Worm (Caenorhabditis elegans): ENCODE measurements around the gene T22B2.3.

The T22B2.3 gene

ce11 chrX:3920747-3921146 lies 3.6 kb downstream of the T22B2.3 start:
- TF ChIP-seq nfya-1 (tag; optimal IDR thresholded peaks at IDR 0.05; ENCODE audit: borderline replicate concordance, insufficient read depth) (no peak), dpff-1 (tag; optimal IDR thresholded peaks at IDR 0.05) (no peak), nhr-179 (tag; optimal IDR thresholded peaks at IDR 0.05) (no peak), ztf-25 (GFP tag; IDR thresholded peaks at IDR 0.05) (no peak), lag-1 (GFP tag; IDR thresholded peaks at IDR 0.05) (no peak), mes-4 (tag; optimal IDR thresholded peaks at IDR 0.05) (no peak), K11D2.4 (GFP tag; IDR thresholded peaks at IDR 0.05) (no peak)

ce11 chrX:3925776-3926175 lies 8.7 kb downstream of the T22B2.3 start, which contains the start of gene T22B2.1:
TSS of gene T22B2.1 (plus strand) at chrX:3926076.
- TF ChIP-seq ceh-58 (GFP tag; IDR thresholded peaks at IDR 0.05) (no peak), F57C9.4 (tag; optimal IDR thresholded peaks at IDR 0.05) (no peak), nhr-179 (tag; optimal IDR thresholded peaks at IDR 0.05) (no peak), Y79H2A.3 (GFP tag; conservative IDR thresholded peaks at IDR 0.05) (no peak), F55B11.4 (tag; optimal IDR thresholded peaks at IDR 0.05; ENCODE audit: borderline replicate concordance, insufficient read depth) (no peak), sea-2 (GFP tag; IDR thresholded peaks at IDR 0.05) (no peak), aptf-3 (GFP tag; IDR thresholded peaks at IDR 0.05) (no peak), mxl-1 (tag; optimal IDR thresholded peaks at IDR 0.05) (no peak), ztf-3 (GFP tag; optimal IDR thresholded peaks at IDR 0.05) (no peak), hmg-20 (GFP tag; IDR thresholded peaks at IDR 0.05) (no peak), pbrm-1 (GFP tag; IDR thresholded peaks at IDR 0.05) (no peak), egl-44 (GFP tag; IDR thresholded peaks at IDR 0.05) (no peak), cebp-2 (GFP tag; IDR thresholded peaks at IDR 0.05) (no peak), ztf-25 (GFP tag; IDR thresholded peaks at IDR 0.05) (no peak), snpc-1.1 (tag; optimal IDR thresholded peaks at IDR 0.05; ENCODE audit: insufficient read depth) (no peak), snpc-3.4 (tag; optimal IDR thresholded peaks at IDR 0.05) (no peak), zim-3 (tag; optimal IDR thresholded peaks at IDR 0.05) (no peak)

DNA sequence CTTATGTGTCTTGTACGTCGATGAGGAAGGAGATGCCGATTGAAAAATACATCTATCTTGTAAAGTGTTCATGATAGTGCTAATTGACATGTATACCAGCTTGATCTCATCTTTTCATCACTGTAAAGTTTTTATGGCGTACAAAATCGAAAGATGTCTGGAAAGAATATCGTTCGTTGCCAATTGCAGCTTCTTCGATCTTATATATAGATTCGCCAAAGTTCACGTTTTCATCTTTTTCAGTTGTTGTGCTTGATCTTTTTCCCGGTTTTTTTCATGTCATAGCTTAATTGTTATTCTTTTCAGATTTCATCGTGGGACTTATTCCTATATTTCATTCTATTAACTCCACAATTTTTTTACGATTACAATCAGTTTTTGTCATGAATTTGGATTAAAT lies 14.2 kb downstream of the T22B2.3 start, which contains the start of gene adt-3:
TSS of gene adt-3 (plus strand) at position 301 of the 400 bp plus-strand sequence.
- TF ChIP-seq C06A6.2 (GFP tag; conservative IDR thresholded peaks at IDR 0.05): no peak
- no peak for TF ChIP-seq bed-2 (GFP tag; IDR thresholded peaks at IDR 0.05)
- no peak for TF ChIP-seq C17E4.6 (GFP tag; IDR thresholded peaks at IDR 0.05)
- TF ChIP-seq K11D2.4 (GFP tag; IDR thresholded peaks at IDR 0.05): no peak
- TF ChIP-seq F37B4.10 (GFP tag; IDR thresholded peaks at IDR 0.05): no peak
- no peak for TF ChIP-seq athp-1 (tag; optimal IDR thresholded peaks at IDR 0.05)
- TF ChIP-seq B0261.1 (tag; optimal IDR thresholded peaks at IDR 0.05): no peak
- TF ChIP-seq ztf-26 (tag; optimal IDR thresholded peaks at IDR 0.05): no peak
- no peak for TF ChIP-seq cebp-1 (GFP tag; IDR thresholded peaks at IDR 0.05)
- no peak for TF ChIP-seq cebp-1 (tag; optimal IDR thresholded peaks at IDR 0.05)
- TF ChIP-seq egrh-3 (GFP tag; IDR thresholded peaks at IDR 0.05): no peak
- TF ChIP-seq snpc-3.4 (tag; optimal IDR thresholded peaks at IDR 0.05): no peak
- no peak for TF ChIP-seq B0035.1 (tag; optimal IDR thresholded peaks at IDR 0.05)
- no peak for TF ChIP-seq Y53G8AR.9 (GFP tag; conservative IDR thresholded peaks at IDR 0.05)
- TF ChIP-seq gei-17 (GFP tag; optimal IDR thresholded peaks at IDR 0.05): no peak
- TF ChIP-seq aptf-3 (GFP tag; IDR thresholded peaks at IDR 0.05): no peak
- no peak for TF ChIP-seq dpl-1 (GFP tag; optimal IDR thresholded peaks at IDR 0.05)
- no peak for TF ChIP-seq F39B2.1 (GFP tag; IDR thresholded peaks at IDR 0.05)

Data from whole organism, young adult.